Worm (Caenorhabditis elegans) whole organism, midembryonic: Measurements from ENCODE around the gene K09F5.4.

ENCODE experiments used
- T22C8.4 ChIP-seq: fragments of 200-800 bp; sonication (Bioruptor generic); IDR thresholded peaks from 2 replicates; pipeline ENCODE4 v1.3.6; 2022; ENCODE audit warnings: missing genetic modification characterization, missing compliant biosample characterization
- cog-1 ChIP-seq: sonication (generic microtip); optimal IDR thresholded peaks from 2 replicates; lab custom pipeline; 2016; ENCODE audit warnings: missing genetic modification characterization, missing compliant biosample characterization
- flt-1 ChIP-seq: fragments of 200-800 bp; sonication (Bioruptor generic); IDR thresholded peaks from 2 replicates; pipeline ENCODE4 v1.3.6; 2022; ENCODE audit warnings: missing genetic modification characterization, missing compliant biosample characterization
- med-1 ChIP-seq: sonication (generic microtip); optimal IDR thresholded peaks from 2 replicates; lab custom pipeline; 2017; ENCODE audit warnings: missing genetic modification characterization, mild to moderate bottlenecking, missing compliant biosample characterization, antibody characterized with exemption, missing genetic modification reagents; ENCODE audit not compliant: insufficient read depth
- ref-1 ChIP-seq: fragments of 200-800 bp; sonication (Bioruptor generic); conservative IDR thresholded peaks from 2 replicates; pipeline ENCODE4 v1.3.6; 2022; ENCODE audit warnings: missing genetic modification reagents, missing genetic modification characterization, missing compliant biosample characterization
- tab-1 ChIP-seq: fragments of 200-800 bp; sonication (Bioruptor generic); IDR thresholded peaks from 2 replicates; pipeline ENCODE4 v1.3.6; 2022; ENCODE audit warnings: missing genetic modification characterization, missing compliant biosample characterization
- ztf-23 ChIP-seq: fragments of 200-800 bp; sonication (Bioruptor generic); IDR thresholded peaks from 2 replicates; pipeline ENCODE4 v1.3.6; 2022; ENCODE audit warnings: missing genetic modification reagents, missing genetic modification characterization, missing compliant biosample characterization

DNA sequence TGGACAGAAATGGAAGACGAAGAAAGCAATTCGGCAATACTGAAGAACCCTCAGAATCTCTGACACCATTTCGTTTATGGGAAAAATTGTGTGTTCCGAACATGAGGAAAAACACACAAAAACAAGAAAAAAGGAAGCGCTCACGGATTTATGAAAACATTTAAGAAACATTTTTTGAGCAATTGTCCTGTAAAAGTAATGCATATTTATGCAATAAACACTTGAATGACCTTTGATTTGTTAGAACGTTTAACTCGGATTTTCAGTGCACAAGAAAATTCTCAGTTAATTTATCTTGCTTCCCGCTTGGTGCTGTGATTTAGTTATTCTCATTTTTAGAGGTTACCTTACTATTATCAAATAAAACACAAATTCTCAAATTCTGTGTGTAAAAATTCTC is 6.7 kb downstream of the K09F5.4 start:
- no peak for TF ChIP-seq ztf-23 (GFP tag; lab: Robert Waterston, UW)
- no peak for TF ChIP-seq tab-1
- no peak for TF ChIP-seq med-1 (GFP tag; lab: Kevin White, UChicago)
- no peak for TF ChIP-seq flt-1 (GFP tag; lab: Robert Waterston, UW)
- no peak for TF ChIP-seq ref-1 (GFP tag; lab: Robert Waterston, UW)
- no peak for TF ChIP-seq T22C8.4
- no peak for TF ChIP-seq cog-1 (tag; lab: Kevin White, UChicago)
